Fruit fly (Drosophila melanogaster) Kc167 (cell line): ENCODE measurements around the gene CG6749.

Source experiments
- Myc ChIP-seq: fragments of >200 bp; optimal IDR thresholded peaks from 2 replicates; lab custom pipeline; 2017; ENCODE audit warnings: missing external identifiers
- Sin3A ChIP-seq: fragments of >200 bp; optimal IDR thresholded peaks from 2 replicates; lab custom pipeline; 2018; ENCODE audit warnings: missing external identifiers
- h ChIP-seq: fragments of >200 bp; optimal IDR thresholded peaks from 3 replicates; lab custom pipeline; 2018; ENCODE audit warnings: missing external identifiers
- insv ChIP-seq: fragments of >200 bp; optimal IDR thresholded peaks from 3 replicates; lab custom pipeline; 2018; ENCODE audit warnings: missing external identifiers
- psq ChIP-seq: fragments of >200 bp; optimal IDR thresholded peaks from 2 replicates; lab custom pipeline; 2017; ENCODE audit warnings: missing external identifiers
- ttk ChIP-seq: sonication (Bioruptor generic); optimal IDR thresholded peaks from 2 replicates; lab custom pipeline; 2017; ENCODE audit warnings: missing external identifiers

- no peak for TF ChIP-seq h (lab: Kevin White, UChicago)
- no peak for TF ChIP-seq ttk
- no peak for TF ChIP-seq psq (lab: Kevin White, UChicago)
- no peak for TF ChIP-seq Sin3A (lab: Kevin White, UChicago)
- TF ChIP-seq insv (lab: Kevin White, UChicago) = no peak
- TF ChIP-seq Myc (lab: Kevin White, UChicago) = no peak
These were observed 38.4 kb downstream of the CG6749 start for dm6 chr3L:9695242-9695641.
